Fruit fly (Drosophila melanogaster): ENCODE data around the gene RpS10b.

The RpS10b gene

DNA sequence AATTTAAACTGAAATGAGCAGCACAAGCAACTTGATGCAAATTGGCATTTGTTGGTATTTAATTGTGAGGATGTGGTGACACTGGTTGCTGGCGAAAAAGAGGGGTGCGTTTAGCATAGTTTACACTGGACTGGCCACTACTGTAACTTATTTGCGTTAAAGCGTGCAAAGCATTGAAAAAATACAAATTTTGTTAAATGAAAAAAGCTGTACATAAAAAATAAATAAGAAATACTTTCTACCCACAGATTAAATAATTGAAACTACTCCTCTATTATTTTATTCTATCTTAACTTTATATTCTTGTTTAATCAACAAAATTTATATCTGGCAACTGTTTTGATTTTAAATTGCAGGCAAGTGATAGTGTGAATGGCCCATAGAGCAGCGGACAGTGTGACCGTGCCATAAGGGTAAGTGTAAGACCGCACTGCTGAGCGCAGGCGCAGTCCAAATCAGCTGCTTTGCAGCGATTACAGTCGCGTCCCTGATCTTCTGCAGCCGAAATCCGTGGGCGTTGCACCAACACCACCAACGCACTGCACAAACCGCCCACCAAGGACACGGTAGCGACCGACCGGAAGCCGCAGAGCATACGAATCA, 32.0 kb upstream of the RpS10b start, which contains the start of the genes Grip84 and car (continued):
- TF ChIP-seq CG9876 (GFP tag; optimal IDR thresholded peaks at IDR 0.05) = no peak
- TF ChIP-seq Jarid2 (GFP tag; optimal IDR thresholded peaks at IDR 0.05) = no peak
- peak; percentile 37; the same call in 1 of the 2 replicates for TF ChIP-seq vvl (GFP tag; IDR thresholded peaks at IDR 0.05)
- TF ChIP-seq CG12769 (tag; optimal IDR thresholded peaks at IDR 0.05) = no peak
- no peak for TF ChIP-seq CG10209 (GFP tag; optimal IDR thresholded peaks at IDR 0.05)
- TF ChIP-seq nau (GFP tag; optimal IDR thresholded peaks at IDR 0.05) = no peak
- peak; percentile 48 for TF ChIP-seq dm (GFP tag; optimal IDR thresholded peaks at IDR 0.05)
- no peak for TF ChIP-seq Dek (tag; optimal IDR thresholded peaks at IDR 0.05)
- TF ChIP-seq sqz (GFP tag; optimal IDR thresholded peaks at IDR 0.05) = no peak
- 0 out of 4 replicates have a peak, but pooled peaks have one; percentile 30 for TF ChIP-seq Dll (GFP tag; IDR thresholded peaks at IDR 0.05; ENCODE audit: partially characterized antibody)
- TF ChIP-seq CG5953 (GFP tag; IDR thresholded peaks at IDR 0.05) = no peak
- no peak for TF ChIP-seq repo (GFP tag; optimal IDR thresholded peaks at IDR 0.05)
- peak; percentile 11 for TF ChIP-seq CrebB (tag; optimal IDR thresholded peaks at IDR 0.05)
- TF ChIP-seq lov (optimal IDR thresholded peaks at IDR 0.05) = no peak
- no peak for TF ChIP-seq lov (GFP tag; IDR thresholded peaks at IDR 0.05)
- peak; percentile 26 for TF ChIP-seq kay (GFP tag; optimal IDR thresholded peaks at IDR 0.05)
- no peak for TF ChIP-seq NK7.1 (GFP tag; optimal IDR thresholded peaks at IDR 0.05)
- TF ChIP-seq disco-r (GFP tag; optimal IDR thresholded peaks at IDR 0.05) = no peak
- no peak for TF ChIP-seq MTF-1 (GFP tag; optimal IDR thresholded peaks at IDR 0.05; ENCODE audit: borderline replicate concordance)
- TF ChIP-seq zfh1 (GFP tag; IDR thresholded peaks at IDR 0.05) = no peak; the same call in 2 of the 3 replicates
- TF ChIP-seq CG30020 (tag; optimal IDR thresholded peaks at IDR 0.05) = peak; percentile 94
- TF ChIP-seq zfh2 (GFP tag; optimal IDR thresholded peaks at IDR 0.05) = peak; percentile 57
- no peak for TF ChIP-seq zf30C (GFP tag; optimal IDR thresholded peaks at IDR 0.05)
- TF ChIP-seq sens (GFP tag) = peak; percentile 91
- peak; percentile 49; the same call in 1 of the 2 replicates for TF ChIP-seq Oaz (GFP tag; IDR thresholded peaks at IDR 0.05)
- peak; percentile 52; the same call in 1 of the 2 replicates for TF ChIP-seq CG17328 (GFP tag; IDR thresholded peaks at IDR 0.05)
- no peak for TF ChIP-seq so (GFP tag; IDR thresholded peaks at IDR 0.05)
- peak; percentile 43; the same call in 1 of the 3 replicates for TF ChIP-seq H15 (GFP tag; IDR thresholded peaks at IDR 0.05)
- TF ChIP-seq CG11085 (GFP tag; IDR thresholded peaks at IDR 0.05) = peak; percentile 49
- TF ChIP-seq CG2202 (tag; optimal IDR thresholded peaks at IDR 0.05) = peak; percentile 8
- TF ChIP-seq CG4360 (GFP tag; IDR thresholded peaks at IDR 0.05) = no peak
- TF ChIP-seq sob (GFP tag; IDR thresholded peaks at IDR 0.05) = peak; percentile 66
- peak; percentile 66; the same call in 1 of the 2 replicates for TF ChIP-seq klu (GFP tag; IDR thresholded peaks at IDR 0.05)
- peak; percentile 70 for TF ChIP-seq CG9727 (GFP tag; optimal IDR thresholded peaks at IDR 0.05)
- TF ChIP-seq Hsf (GFP tag; optimal IDR thresholded peaks at IDR 0.05) = peak; percentile 78
- peak; percentile 55 for TF ChIP-seq CG8388 (GFP tag; optimal IDR thresholded peaks at IDR 0.05)
- peak; percentile 28 for TF ChIP-seq CG13624 (GFP tag; optimal IDR thresholded peaks at IDR 0.05)
- TF ChIP-seq CG12391 (tag; optimal IDR thresholded peaks at IDR 0.05) = peak; percentile 85
- TF ChIP-seq Trl (optimal IDR thresholded peaks at IDR 0.05) = no peak
- peak; percentile 66 for TF ChIP-seq Trl (GFP tag; optimal IDR thresholded peaks at IDR 0.05)
- TF ChIP-seq D (optimal IDR thresholded peaks at IDR 0.05) = no peak
- TF ChIP-seq D (GFP tag; optimal IDR thresholded peaks at IDR 0.05) = no peak
- peak; percentile 20 for TF ChIP-seq Side (GFP tag; optimal IDR thresholded peaks at IDR 0.05)
- TF ChIP-seq MESR4 (GFP tag; optimal IDR thresholded peaks at IDR 0.05) = peak; percentile 56
- peak; percentile 17 for TF ChIP-seq CG18011 (GFP tag; optimal IDR thresholded peaks at IDR 0.05)
- TF ChIP-seq tll (GFP tag; optimal IDR thresholded peaks at IDR 0.05) = peak; percentile 8 to 89
- no peak for TF ChIP-seq onecut (GFP tag; IDR thresholded peaks at IDR 0.05)
- peak; percentile 6 for TF ChIP-seq Atf3 (GFP tag; optimal IDR thresholded peaks at IDR 0.05)
- no peak for TF ChIP-seq CG12744 (GFP tag; optimal IDR thresholded peaks at IDR 0.05)
- TF ChIP-seq CG18262 (tag; optimal IDR thresholded peaks at IDR 0.05) = peak; percentile 68
- no peak for TF ChIP-seq lab (GFP tag; optimal IDR thresholded peaks at IDR 0.05)

Measured in whole organism, embryonic.